Worm (Caenorhabditis elegans) whole organism, mixed stage, embryonic: ENCODE data around the gene C46C11.4.

Source experiments
- M03D4.4 ChIP-seq: sonication (generic microtip); optimal IDR thresholded peaks from 2 replicates; lab custom pipeline; 2017; ENCODE audit warnings: mild to moderate bottlenecking, missing genetic modification characterization, missing compliant biosample characterization
- bed-3 ChIP-seq: fragments of 200-800 bp; sonication (Bioruptor generic); optimal IDR thresholded peaks from 3 replicates; lab custom pipeline; 2018; ENCODE audit warnings: mild to moderate bottlenecking, missing genetic modification characterization, moderate library complexity, missing compliant biosample characterization
- blmp-1 ChIP-seq: fragments of 150-350 bp; optimal IDR thresholded peaks from 2 replicates; lab custom pipeline; 2014; ENCODE audit warnings: missing biosample characterization, missing genetic modification characterization
- ceh-83 ChIP-seq: fragments of 200-800 bp; sonication (Bioruptor generic); optimal IDR thresholded peaks from 2 replicates; lab custom pipeline; 2018; ENCODE audit warnings: mild to moderate bottlenecking, missing genetic modification characterization, missing compliant biosample characterization
- ces-1 ChIP-seq: fragments of 150-350 bp; optimal IDR thresholded peaks from 2 replicates; lab custom pipeline; 2014; ENCODE audit warnings: missing biosample characterization, missing genetic modification reagents, missing genetic modification characterization
- drap-1 ChIP-seq: fragments of 200-800 bp; sonication (Bioruptor generic); optimal IDR thresholded peaks from 3 replicates; lab custom pipeline; 2018; ENCODE audit warnings: mild to moderate bottlenecking, missing genetic modification characterization, missing compliant biosample characterization
- elt-1 ChIP-seq: sonication (generic microtip); optimal IDR thresholded peaks from 2 replicates; lab custom pipeline; 2017; ENCODE audit warnings: missing genetic modification characterization, mild to moderate bottlenecking, missing compliant biosample characterization, antibody characterized with exemption, moderate library complexity, borderline replicate concordance; ENCODE audit not compliant: insufficient read depth
- elt-3 ChIP-seq: fragments of 150-350 bp; optimal IDR thresholded peaks from 2 replicates; lab custom pipeline; 2014; ENCODE audit warnings: missing biosample characterization, missing genetic modification characterization
- ham-2 ChIP-seq: fragments of 200-800 bp; sonication (Bioruptor generic); optimal IDR thresholded peaks from 2 replicates; lab custom pipeline; 2018; ENCODE audit warnings: mild to moderate bottlenecking, missing genetic modification characterization, missing compliant biosample characterization
- lin-13 ChIP-seq: fragments of 150-350 bp; optimal IDR thresholded peaks from 2 replicates; lab custom pipeline; 2014; ENCODE audit warnings: missing biosample characterization, missing genetic modification characterization
- lin-32 ChIP-seq: fragments of 200-800 bp; sonication (Bioruptor generic); optimal IDR thresholded peaks from 2 replicates; lab custom pipeline; 2018; ENCODE audit warnings: mild to moderate bottlenecking, missing genetic modification characterization, missing compliant biosample characterization
- lsy-2 ChIP-seq: fragments of 150-350 bp; optimal IDR thresholded peaks from 2 replicates; lab custom pipeline; 2014; ENCODE audit warnings: missing biosample characterization, missing genetic modification characterization
- mab-5 ChIP-seq: fragments of 150-350 bp; optimal IDR thresholded peaks from 2 replicates; lab custom pipeline; 2014; ENCODE audit warnings: missing biosample characterization, missing genetic modification characterization
- mep-1 ChIP-seq: fragments of 150-350 bp; optimal IDR thresholded peaks from 2 replicates; lab custom pipeline; 2017; ENCODE audit warnings: missing biosample characterization, missing genetic modification reagents, missing genetic modification characterization, inconsistent platforms
- mls-2 ChIP-seq: sonication (generic microtip); optimal IDR thresholded peaks from 2 replicates; lab custom pipeline; 2016; ENCODE audit warnings: mild to moderate bottlenecking, missing genetic modification characterization, moderate library complexity, missing compliant biosample characterization
- nhr-12 ChIP-seq: fragments of 150-350 bp; optimal IDR thresholded peaks from 2 replicates; lab custom pipeline; 2014; ENCODE audit warnings: missing biosample characterization, missing genetic modification characterization
- nhr-2 ChIP-seq: fragments of 150-350 bp; optimal IDR thresholded peaks from 2 replicates; lab custom pipeline; 2014; ENCODE audit warnings: missing biosample characterization, missing genetic modification characterization
- nhr-237 ChIP-seq: fragments of 150-350 bp; optimal IDR thresholded peaks from 2 replicates; lab custom pipeline; 2014; ENCODE audit warnings: missing biosample characterization, missing genetic modification characterization
- nhr-28 ChIP-seq: fragments of 150-350 bp; optimal IDR thresholded peaks from 2 replicates; lab custom pipeline; 2014; ENCODE audit warnings: missing biosample characterization, missing genetic modification characterization
- snpc-4 ChIP-seq: fragments of 150-350 bp; optimal IDR thresholded peaks from 2 replicates; lab custom pipeline; 2014; ENCODE audit warnings: missing biosample characterization, missing genetic modification characterization
- sptf-1 ChIP-seq: sonication (generic microtip); optimal IDR thresholded peaks from 2 replicates; lab custom pipeline; 2017; ENCODE audit warnings: mild to moderate bottlenecking, missing genetic modification characterization, moderate library complexity, missing compliant biosample characterization
- tbx-8 ChIP-seq: fragments of 200-800 bp; sonication (Bioruptor generic); optimal IDR thresholded peaks from 2 replicates; lab custom pipeline; 2018; ENCODE audit warnings: mild to moderate bottlenecking, missing genetic modification characterization, moderate library complexity, missing compliant biosample characterization
- unc-120 ChIP-seq: sonication (generic microtip); optimal IDR thresholded peaks from 2 replicates; lab custom pipeline; 2017; ENCODE audit warnings: missing genetic modification characterization, missing compliant biosample characterization; ENCODE audit not compliant: poor library complexity, severe bottlenecking
- unc-39 ChIP-seq: fragments of 150-350 bp; optimal IDR thresholded peaks from 2 replicates; lab custom pipeline; 2014; ENCODE audit warnings: missing biosample characterization, missing genetic modification characterization
- unc-62 ChIP-seq: fragments of 150-350 bp; optimal IDR thresholded peaks from 2 replicates; lab custom pipeline; 2014; ENCODE audit warnings: missing biosample characterization, missing genetic modification reagents, missing genetic modification characterization
- zip-8 ChIP-seq: fragments of 150-350 bp; optimal IDR thresholded peaks from 2 replicates; lab custom pipeline; 2014; ENCODE audit warnings: missing biosample characterization, missing genetic modification characterization

C46C11.4 gene

DNA sequence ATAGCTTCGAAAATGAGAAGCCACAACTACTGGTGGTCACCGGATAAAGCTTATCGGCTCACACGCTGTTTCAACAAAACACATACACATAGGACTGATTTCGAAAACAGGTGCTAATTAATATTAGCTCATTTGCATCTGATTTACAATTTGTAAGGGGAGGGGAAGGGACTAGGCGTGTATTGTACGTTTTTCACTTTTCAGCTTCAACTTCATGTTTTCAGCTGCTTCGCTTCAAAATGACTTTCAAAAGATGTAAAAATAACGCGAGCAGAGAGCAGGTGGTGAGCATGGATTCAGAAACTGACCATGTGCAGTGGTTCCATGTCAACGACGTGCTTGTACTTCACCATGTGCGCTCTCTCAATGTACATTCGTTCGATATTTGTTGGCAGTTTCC is 46.0 kb downstream of the C46C11.4 start:
- TF ChIP-seq M03D4.4 (tag; lab: Kevin White, UChicago) (no peak), ces-1 (no peak), nhr-237 (tag; lab: Kevin White, UChicago) (no peak), nhr-12 (tag; lab: Kevin White, UChicago) (no peak), unc-39 (tag; lab: Kevin White, UChicago) (no peak), blmp-1 (tag; lab: Kevin White, UChicago) (no peak), bed-3 (GFP tag; lab: Kevin White, UChicago) (no peak), lsy-2 (no peak), mab-5 (tag; lab: Kevin White, UChicago) (no peak), drap-1 (GFP tag; lab: Kevin White, UChicago) (no peak), ceh-83 (no peak), elt-1 (tag; lab: Kevin White, UChicago) (no peak), tbx-8 (GFP tag; lab: Kevin White, UChicago) (no peak), nhr-28 (no peak), lin-13 (no peak), mls-2 (tag; lab: Kevin White, UChicago) (no peak), mep-1 (tag; lab: Kevin White, UChicago) (no peak), zip-8 (no peak), unc-120 (tag; lab: Kevin White, UChicago) (no peak)
- TF ChIP-seq, all 35 proteins: peak for 0

DNA sequence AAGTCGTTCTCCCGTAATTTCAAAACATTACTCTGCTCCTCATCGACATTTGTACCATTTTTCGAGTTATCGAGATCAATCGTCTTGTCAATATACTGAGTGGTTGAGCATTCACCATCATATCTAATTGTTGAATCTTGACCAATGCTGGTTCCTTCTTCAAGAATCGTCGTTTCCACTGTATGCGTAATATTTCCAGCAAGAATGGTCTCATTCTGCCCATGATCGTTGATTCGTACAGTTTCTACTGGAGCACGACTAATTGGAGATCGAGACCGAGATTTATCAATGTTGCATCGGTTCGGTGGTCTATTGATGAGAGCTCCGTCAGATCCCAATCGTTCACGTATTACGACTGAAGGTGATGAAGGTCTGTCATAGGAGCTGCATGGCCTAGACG is 47.5 kb downstream of the C46C11.4 start:
- TF ChIP-seq elt-3 (tag; lab: Kevin White, UChicago) = no peak
- no peak for TF ChIP-seq unc-39 (tag; lab: Kevin White, UChicago)
- no peak for TF ChIP-seq mab-5 (tag; lab: Kevin White, UChicago)
- TF ChIP-seq lin-32 (GFP tag; lab: Kevin White, UChicago) = no peak
- no peak for TF ChIP-seq sptf-1
- no peak for TF ChIP-seq ceh-83
- TF ChIP-seq ham-2 (GFP tag; lab: Kevin White, UChicago) = no peak
- TF ChIP-seq ces-1 = no peak
- no peak for TF ChIP-seq drap-1 (GFP tag; lab: Kevin White, UChicago)
- no peak for TF ChIP-seq nhr-2 (tag; lab: Kevin White, UChicago)
- no peak for TF ChIP-seq snpc-4
- TF ChIP-seq bed-3 (GFP tag; lab: Kevin White, UChicago) = no peak
- TF ChIP-seq unc-62 = no peak

DNA sequence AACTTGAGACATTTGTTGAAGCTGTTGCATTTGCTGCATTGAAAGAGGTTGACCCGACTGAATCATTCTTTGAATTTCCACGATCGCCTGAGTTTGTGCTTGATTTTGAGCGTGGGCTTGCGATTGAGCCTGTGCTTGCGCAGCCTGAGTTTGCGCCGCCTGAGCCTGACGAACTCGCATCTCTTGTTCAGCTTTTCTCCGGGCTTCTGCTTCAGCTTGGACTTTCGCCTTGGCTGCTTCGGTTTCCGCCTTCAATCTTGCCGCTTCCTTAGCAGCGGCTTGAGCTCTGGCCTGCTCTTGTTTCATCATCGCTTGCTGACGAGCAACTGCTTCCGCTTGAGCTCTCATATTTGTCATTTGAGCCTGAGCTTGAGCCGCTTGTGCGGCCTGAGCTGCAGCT is 49.6 kb downstream of the C46C11.4 start:
- TF ChIP-seq nhr-2 (tag; lab: Kevin White, UChicago) = no peak
- no peak for TF ChIP-seq unc-62
- TF ChIP-seq mls-2 (tag; lab: Kevin White, UChicago) = no peak
- TF ChIP-seq zip-8 = no peak
- TF ChIP-seq elt-1 (tag; lab: Kevin White, UChicago) = no peak
- no peak for TF ChIP-seq elt-3 (tag; lab: Kevin White, UChicago)
- no peak for TF ChIP-seq mab-5 (tag; lab: Kevin White, UChicago)
- TF ChIP-seq tbx-8 (GFP tag; lab: Kevin White, UChicago) = no peak
- TF ChIP-seq drap-1 (GFP tag; lab: Kevin White, UChicago) = no peak
- TF ChIP-seq, all 35 proteins: peak for 0
